Worm (Caenorhabditis elegans) whole organism, L2 larva: ENCODE measurements around the gene rps-3.

Experiments
- C34F6.9 ChIP-seq: fragments of 150-350 bp; optimal IDR thresholded peaks from 2 replicates; lab custom pipeline; 2014; ENCODE audit warnings: missing biosample characterization, missing genetic modification characterization
- F13H6.1 ChIP-seq: sonication (generic microtip); optimal IDR thresholded peaks from 2 replicates; lab custom pipeline; 2016; ENCODE audit warnings: missing genetic modification characterization, missing compliant biosample characterization
- R02D3.7 ChIP-seq: fragments of 150-350 bp; optimal IDR thresholded peaks from 2 replicates; lab custom pipeline; 2014; ENCODE audit warnings: missing biosample characterization, missing genetic modification characterization
- ama-1 ChIP-seq: fragments of 150-350 bp; optimal IDR thresholded peaks from 2 replicates; lab custom pipeline; 2018; ENCODE audit warnings: inconsistent platforms
- ceh-16 ChIP-seq: fragments of 150-350 bp; optimal IDR thresholded peaks from 2 replicates; lab custom pipeline; 2014; ENCODE audit warnings: missing biosample characterization, missing genetic modification characterization
- crh-2 ChIP-seq: sonication (generic microtip); optimal IDR thresholded peaks from 2 replicates; lab custom pipeline; 2017; ENCODE audit warnings: missing biosample characterization, missing genetic modification characterization
- fos-1 ChIP-seq: fragments of 150-350 bp; optimal IDR thresholded peaks from 2 replicates; lab custom pipeline; 2014; ENCODE audit warnings: missing biosample characterization, missing genetic modification characterization
- gmeb-1 ChIP-seq: fragments of 150-350 bp; optimal IDR thresholded peaks from 2 replicates; lab custom pipeline; 2014; ENCODE audit warnings: missing biosample characterization, missing genetic modification characterization
- lin-39 ChIP-seq: fragments of 150-350 bp; optimal IDR thresholded peaks from 2 replicates; lab custom pipeline; 2014; ENCODE audit warnings: missing biosample characterization, missing genetic modification reagents, missing genetic modification characterization
- lsy-2 ChIP-seq, 2 experiments: fragments of 150-350 bp in 1 of 2; sonication (generic microtip) in 1 of 2; optimal IDR thresholded peaks; 2 replicates each; lab custom pipeline; 2014 to 2017; ENCODE audit warnings: missing biosample characterization in 2 of 2, missing genetic modification characterization in 2 of 2
- mab-5 ChIP-seq: fragments of 150-350 bp; optimal IDR thresholded peaks from 2 replicates; lab custom pipeline; 2014; ENCODE audit warnings: missing biosample characterization, missing genetic modification characterization
- mbf-1 ChIP-seq: sonication (generic microtip); optimal IDR thresholded peaks from 2 replicates; lab custom pipeline; 2017; ENCODE audit warnings: missing biosample characterization, missing genetic modification characterization
- mdl-1 ChIP-seq, 2 experiments: fragments of 150-350 bp in 1 of 2; sonication (generic microtip) in 1 of 2; optimal IDR thresholded peaks; 2 replicates each; lab custom pipeline; 2017; ENCODE audit warnings: missing biosample characterization in 2 of 2, missing genetic modification characterization in 2 of 2
- nhr-10 ChIP-seq: sonication (generic microtip); optimal IDR thresholded peaks from 2 replicates; lab custom pipeline; 2017; ENCODE audit warnings: missing biosample characterization, missing genetic modification characterization
- nhr-11 ChIP-seq: fragments of 150-350 bp; optimal IDR thresholded peaks from 2 replicates; lab custom pipeline; 2014; ENCODE audit warnings: missing biosample characterization, missing genetic modification characterization
- nhr-129 ChIP-seq: fragments of 150-350 bp; optimal IDR thresholded peaks from 2 replicates; lab custom pipeline; 2014; ENCODE audit warnings: missing biosample characterization, missing genetic modification characterization
- nhr-21 ChIP-seq: fragments of 150-350 bp; optimal IDR thresholded peaks from 2 replicates; lab custom pipeline; 2014; ENCODE audit warnings: missing biosample characterization, missing genetic modification characterization
- nhr-6 ChIP-seq: fragments of 150-350 bp; optimal IDR thresholded peaks from 2 replicates; lab custom pipeline; 2014; ENCODE audit warnings: missing biosample characterization, missing genetic modification characterization
- nhr-77 ChIP-seq: fragments of 150-350 bp; optimal IDR thresholded peaks from 2 replicates; lab custom pipeline; 2014; ENCODE audit warnings: missing biosample characterization, missing genetic modification characterization
- peb-1 ChIP-seq: fragments of 150-350 bp; optimal IDR thresholded peaks from 2 replicates; lab custom pipeline; 2014; ENCODE audit warnings: missing biosample characterization, missing genetic modification characterization
- skn-1 ChIP-seq: sonication (generic microtip); optimal IDR thresholded peaks from 2 replicates; lab custom pipeline; 2017; ENCODE audit warnings: missing biosample characterization, missing genetic modification characterization
- sma-3 ChIP-seq: sonication (generic microtip); optimal IDR thresholded peaks from 2 replicates; lab custom pipeline; 2016; ENCODE audit warnings: missing genetic modification reagents, missing genetic modification characterization, missing compliant biosample characterization
- sma-9 ChIP-seq, 2 experiments: fragments of 150-350 bp in 1 of 2; sonication (generic microtip) in 1 of 2; optimal IDR thresholded peaks; 2 replicates each; lab custom pipeline; 2014 to 2016; ENCODE audit warnings: missing genetic modification characterization in 2 of 2, mild to moderate bottlenecking in 1 of 2, missing biosample characterization in 1 of 2, missing compliant biosample characterization in 1 of 2, missing genetic modification reagents in 1 of 2, moderate library complexity in 1 of 2
- snpc-4 ChIP-seq: fragments of 150-350 bp; optimal IDR thresholded peaks from 2 replicates; lab custom pipeline; 2014; ENCODE audit warnings: missing biosample characterization, missing genetic modification characterization
- unc-62 ChIP-seq: fragments of 150-350 bp; optimal IDR thresholded peaks from 2 replicates; lab custom pipeline; 2014; ENCODE audit warnings: missing biosample characterization, missing genetic modification reagents, missing genetic modification characterization
- ztf-11 ChIP-seq: sonication (generic microtip); optimal IDR thresholded peaks from 2 replicates; lab custom pipeline; 2017; ENCODE audit warnings: missing biosample characterization, missing genetic modification characterization

rps-3 gene

DNA sequence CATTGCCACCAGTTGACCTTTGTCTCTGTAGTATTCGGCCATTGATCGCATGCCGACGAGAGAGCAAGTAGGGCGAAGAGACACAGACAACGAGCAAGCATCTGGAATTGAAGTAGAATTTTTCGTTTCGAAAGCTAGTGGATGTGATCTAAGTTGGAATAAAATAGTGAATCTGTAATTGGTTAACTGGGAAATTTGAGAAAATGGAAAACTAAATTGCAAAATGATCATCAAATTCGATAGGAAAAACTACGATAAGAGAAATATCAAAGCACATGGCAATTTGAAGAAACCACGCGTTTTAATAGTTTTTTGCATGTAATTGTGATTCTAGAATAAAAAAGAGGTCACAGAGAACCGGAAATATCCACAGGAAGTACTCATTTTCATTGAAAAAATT is 29.8 kb upstream of the rps-3 start, which contains the start of gene F42A10.6:
Gene F42A10.6, minus strand, starts transcription at position 101 of the 400 bp plus-strand sequence.
- TF ChIP-seq gmeb-1 (tag; lab: Kevin White, UChicago) (no peak), fos-1 (tag; lab: Kevin White, UChicago) (peak; percentile 23)

DNA sequence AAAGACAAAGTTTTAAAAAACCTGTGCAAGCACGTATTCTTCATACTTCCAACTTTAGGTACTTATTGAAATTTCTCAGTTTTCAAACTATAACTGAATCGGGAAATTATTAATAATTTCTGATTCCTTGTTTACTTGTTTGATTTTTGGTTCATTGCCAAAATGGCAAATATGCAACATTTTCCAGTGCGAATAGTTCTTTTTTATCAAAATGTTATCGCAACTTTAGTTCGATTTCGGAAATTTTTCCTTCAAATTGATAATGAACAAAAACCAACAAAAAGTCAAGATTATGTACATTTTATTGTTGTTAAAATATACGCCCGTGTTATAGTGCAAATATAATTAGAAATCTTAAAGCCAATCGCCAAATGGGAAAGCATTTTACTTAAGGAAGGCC is 29.0 kb upstream of the rps-3 start:
- TF ChIP-seq fos-1 (tag; lab: Kevin White, UChicago) (peak; percentile 45), ceh-16 (no peak), R02D3.7 (no peak), peb-1 (tag; lab: Kevin White, UChicago) (no peak)

DNA sequence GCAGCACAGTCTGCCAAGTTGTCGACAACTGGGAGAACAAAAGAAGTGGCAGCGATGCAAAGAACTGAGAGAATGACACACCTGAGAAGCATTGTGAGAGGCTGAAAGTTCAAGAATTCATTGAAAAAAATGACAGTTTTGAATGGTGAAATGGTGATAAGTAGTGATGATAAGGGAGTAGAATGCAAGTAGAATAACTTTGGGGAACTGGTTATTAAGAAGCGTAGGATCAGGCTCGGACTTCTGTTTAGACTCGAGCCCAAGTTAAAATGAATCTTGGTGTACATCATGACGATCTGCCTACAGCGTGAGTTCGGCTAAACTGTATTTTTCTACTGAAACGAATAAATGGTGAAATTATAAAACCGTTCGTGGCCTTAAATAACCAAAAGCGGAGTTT is 28.0 kb upstream of the rps-3 start, which contains the start of gene F42A10.7:
Gene F42A10.7, minus strand, starts transcription at position 101 of the 400 bp plus-strand sequence.
- no peak for TF ChIP-seq fos-1 (tag; lab: Kevin White, UChicago)
- no peak for TF ChIP-seq ztf-11 (tag; lab: Kevin White, UChicago)

DNA sequence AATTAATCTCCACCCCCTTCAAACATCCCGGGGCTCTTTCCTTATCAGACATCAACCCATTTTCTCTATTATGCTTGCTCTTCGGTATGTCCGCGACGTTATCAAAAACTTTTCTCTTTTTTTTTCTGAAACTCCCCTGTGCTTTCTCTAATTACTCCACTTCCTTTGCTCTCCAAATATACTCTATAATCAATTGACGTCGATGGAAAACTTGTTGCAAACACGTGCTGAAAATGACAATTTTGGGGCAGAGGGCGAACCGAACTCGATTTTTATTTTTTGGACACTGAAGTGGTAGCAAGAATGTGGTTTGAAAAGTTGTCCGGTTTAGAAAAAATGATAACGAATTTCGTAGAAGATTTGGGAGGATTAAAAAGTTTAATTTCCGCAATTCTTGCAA is 27.5 kb upstream of the rps-3 start:
- peak; percentile 13 for TF ChIP-seq F13H6.1 (tag; lab: Kevin White, UChicago)
- TF ChIP-seq fos-1 (tag; lab: Kevin White, UChicago), result peak; percentile 76
- TF ChIP-seq R02D3.7, result no peak
- no peak for TF ChIP-seq peb-1 (tag; lab: Kevin White, UChicago)
- TF ChIP-seq skn-1 (tag; lab: Kevin White, UChicago), result no peak
- peak; percentile 83 for TF ChIP-seq sma-9 (GFP tag; optimal IDR thresholded peaks at IDR 0.05; lab: Kevin White, UChicago)
- no peak for TF ChIP-seq sma-9 (tag; optimal IDR thresholded peaks at IDR 0.05; lab: Kevin White, UChicago)
- no peak for TF ChIP-seq nhr-11 (tag; lab: Kevin White, UChicago)
- TF ChIP-seq crh-2 (tag; lab: Kevin White, UChicago), result peak; percentile 44
- TF ChIP-seq gmeb-1 (tag; lab: Kevin White, UChicago), result peak; percentile 6
- no peak for TF ChIP-seq snpc-4 (tag; lab: Kevin White, UChicago)
- TF ChIP-seq nhr-77 (tag; lab: Kevin White, UChicago), result no peak
- TF ChIP-seq mdl-1 (tag; optimal IDR thresholded peaks at IDR 0.05; lab: Kevin White, UChicago), result peak in 1 of 2 experiments; percentile 8
- TF ChIP-seq lsy-2 (tag; optimal IDR thresholded peaks at IDR 0.05; lab: Kevin White, UChicago), result no peak
- no peak for TF ChIP-seq nhr-129
- no peak for TF ChIP-seq mbf-1 (tag; lab: Kevin White, UChicago)
- no peak for TF ChIP-seq nhr-6

DNA sequence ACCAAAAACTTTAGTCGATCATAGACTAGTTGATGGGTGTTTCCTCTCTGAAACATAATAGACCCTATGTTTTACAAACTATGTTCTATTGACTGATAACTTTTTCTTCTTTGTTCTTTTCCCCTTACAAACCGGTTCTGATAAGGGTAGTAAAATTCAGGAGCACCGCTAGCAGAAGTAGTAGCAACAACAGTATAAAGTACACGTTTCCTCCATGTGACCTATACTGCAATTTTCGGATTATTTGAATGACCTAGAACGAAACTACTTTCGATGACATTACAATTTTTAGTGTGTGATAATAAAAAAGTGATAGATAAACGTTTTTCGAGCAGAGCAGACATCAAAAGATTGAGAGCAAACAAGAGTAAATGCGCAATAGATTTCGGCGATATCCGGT is 26.3 kb upstream of the rps-3 start:
- TF ChIP-seq F13H6.1 (tag; lab: Kevin White, UChicago) (peak; percentile 57), mdl-1 (tag; optimal IDR thresholded peaks at IDR 0.05; lab: Kevin White, UChicago) (peak in 1 of 2 experiments; percentile 28), C34F6.9 (tag; lab: Kevin White, UChicago) (no peak), skn-1 (tag; lab: Kevin White, UChicago) (peak; percentile 34), nhr-10 (tag; lab: Kevin White, UChicago) (no peak), sma-9 (GFP tag; optimal IDR thresholded peaks at IDR 0.05; lab: Kevin White, UChicago) (peak; percentile 66), sma-9 (tag; optimal IDR thresholded peaks at IDR 0.05; lab: Kevin White, UChicago) (no peak), crh-2 (tag; lab: Kevin White, UChicago) (peak; percentile 68), sma-3 (GFP tag; lab: Kevin White, UChicago) (peak; percentile 11), mab-5 (tag; lab: Kevin White, UChicago) (no peak), ceh-16 (no peak), nhr-11 (tag; lab: Kevin White, UChicago) (no peak), fos-1 (tag; lab: Kevin White, UChicago) (peak; percentile 58), nhr-21 (tag; lab: Kevin White, UChicago) (no peak), nhr-129 (peak; percentile 10), gmeb-1 (tag; lab: Kevin White, UChicago) (peak; percentile 36), unc-62 (GFP tag; lab: Kevin White, UChicago) (no peak), nhr-6 (no peak), lin-39 (tag; lab: Kevin White, UChicago) (no peak)

DNA sequence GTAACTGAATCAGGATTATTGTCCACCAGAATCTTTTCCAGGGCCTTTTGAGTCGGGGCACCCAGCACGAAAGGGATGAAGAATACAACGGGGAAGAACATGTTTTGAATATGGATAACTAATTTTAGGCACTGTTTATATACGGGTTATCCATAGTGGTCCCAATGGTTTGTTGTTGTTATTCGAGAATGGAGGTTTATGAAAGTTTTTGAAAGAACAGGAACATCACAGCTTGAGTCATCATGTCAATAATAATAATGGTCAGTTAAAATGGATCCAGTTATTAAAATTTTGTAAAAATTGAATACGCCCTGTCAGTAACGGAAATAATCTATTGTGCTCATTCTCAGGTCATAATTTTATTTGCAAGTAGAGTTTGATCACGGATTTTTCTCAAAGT is 23.5 kb upstream of the rps-3 start, which contains the start of gene nas-28:
Gene nas-28, minus strand, starts transcription at position 101 of the 400 bp plus-strand sequence.
- TF ChIP-seq ama-1 (lab: Kevin White, UChicago) (no peak), sma-9 (GFP tag; optimal IDR thresholded peaks at IDR 0.05; lab: Kevin White, UChicago) (no peak), sma-9 (tag; optimal IDR thresholded peaks at IDR 0.05; lab: Kevin White, UChicago) (no peak)

DNA sequence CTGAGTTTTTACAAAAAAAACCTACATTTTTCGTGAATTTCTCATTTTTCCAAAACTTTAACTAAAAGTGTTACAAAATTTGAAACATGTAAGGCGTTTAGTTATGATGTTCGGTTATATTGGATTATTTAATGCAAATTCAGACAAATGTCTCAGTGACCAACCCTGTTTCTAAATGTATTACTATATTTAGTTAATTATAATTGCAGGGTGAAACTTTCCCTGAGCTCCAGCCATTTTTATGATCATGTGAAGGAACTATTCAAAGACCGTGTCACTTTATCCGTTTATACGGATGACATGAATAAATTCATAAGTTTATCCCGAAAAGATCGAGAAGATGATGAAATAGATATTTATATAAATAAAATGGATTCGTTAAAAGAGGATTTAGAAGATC is 15.8 kb upstream of the rps-3 start, which contains the start of gene C23G10.5:
Gene C23G10.5, plus strand, starts transcription at position 301 of the 400 bp plus-strand sequence.
- TF ChIP-seq nhr-10 (tag; lab: Kevin White, UChicago), result no peak
- no peak for TF ChIP-seq ztf-11 (tag; lab: Kevin White, UChicago)
- TF ChIP-seq, all 48 proteins: peak for 0
